Worm (Caenorhabditis elegans) whole organism, L2 larva: Measurements from ENCODE around the gene ZK1073.2.
A peak's percentile ranks its signal among the peaks of the same experiment; 100 is the strongest.

Source experiments
- F13H6.1 ChIP-seq: sonication (generic microtip); optimal IDR thresholded peaks from 2 replicates; lab custom pipeline; 2016; ENCODE audit warnings: missing genetic modification characterization, missing compliant biosample characterization
- ama-1 ChIP-seq: fragments of 150-350 bp; optimal IDR thresholded peaks from 2 replicates; lab custom pipeline; 2018; ENCODE audit warnings: inconsistent platforms
- ceh-82 ChIP-seq: fragments of 150-350 bp; optimal IDR thresholded peaks from 2 replicates; lab custom pipeline; 2014; ENCODE audit warnings: missing biosample characterization, missing genetic modification characterization
- egl-27 ChIP-seq: sonication (generic microtip); optimal IDR thresholded peaks from 3 replicates; lab custom pipeline; 2017; ENCODE audit warnings: missing biosample characterization, missing genetic modification reagents, missing genetic modification characterization
- elt-3 ChIP-seq: sonication (generic microtip); optimal IDR thresholded peaks from 2 replicates; lab custom pipeline; 2017; ENCODE audit warnings: missing biosample characterization, missing genetic modification characterization
- fos-1 ChIP-seq: fragments of 150-350 bp; optimal IDR thresholded peaks from 2 replicates; lab custom pipeline; 2014; ENCODE audit warnings: missing biosample characterization, missing genetic modification characterization
- mdl-1 ChIP-seq, 2 experiments: fragments of 150-350 bp in 1 of 2; sonication (generic microtip) in 1 of 2; optimal IDR thresholded peaks; 2 replicates each; lab custom pipeline; 2017; ENCODE audit warnings: missing biosample characterization in 2 of 2, missing genetic modification characterization in 2 of 2
- nhr-11 ChIP-seq: fragments of 150-350 bp; optimal IDR thresholded peaks from 2 replicates; lab custom pipeline; 2014; ENCODE audit warnings: missing biosample characterization, missing genetic modification characterization
- snpc-4 ChIP-seq: fragments of 150-350 bp; optimal IDR thresholded peaks from 2 replicates; lab custom pipeline; 2014; ENCODE audit warnings: missing biosample characterization, missing genetic modification characterization
- unc-55 ChIP-seq: fragments of 150-350 bp; sonication (generic microtip); optimal IDR thresholded peaks from 3 replicates; lab custom pipeline; 2014; ENCODE audit warnings: missing biosample characterization, missing genetic modification reagents, missing genetic modification characterization

ce11 chrX:16163402-16163801, 59.9 kb downstream of the ZK1073.2 start, which contains the start of gene F09C8.1:
- no peak for TF ChIP-seq snpc-4 (tag; lab: Kevin White, UChicago)
- peak; percentile 5 for TF ChIP-seq F13H6.1 (tag; lab: Kevin White, UChicago)
- no peak for TF ChIP-seq ama-1
- TF ChIP-seq nhr-11 (tag; lab: Kevin White, UChicago) = no peak
- no peak for TF ChIP-seq ceh-82
- no peak for TF ChIP-seq egl-27 (tag; lab: Kevin White, UChicago)
- no peak for TF ChIP-seq elt-3
- TF ChIP-seq mdl-1 (tag; optimal IDR thresholded peaks at IDR 0.05; lab: Kevin White, UChicago) = peak in 1 of 2 experiments; percentile 74
- no peak for TF ChIP-seq unc-55 (GFP tag; lab: Kevin White, UChicago)
- peak; percentile 78 for TF ChIP-seq fos-1
